Worm (Caenorhabditis elegans) whole organism, late embryonic: ENCODE results near the gene R107.2.

Experiments used
- C08G9.2 ChIP-seq: sonication (generic microtip); optimal IDR thresholded peaks from 2 replicates; lab custom pipeline; 2016; ENCODE audit warnings: mild to moderate bottlenecking, missing genetic modification characterization, moderate library complexity, missing compliant biosample characterization
- ahr-1 ChIP-seq: sonication (generic microtip); optimal IDR thresholded peaks from 2 replicates; lab custom pipeline; 2016; ENCODE audit warnings: missing genetic modification characterization, missing compliant biosample characterization
- ceh-14 ChIP-seq: sonication (generic microtip); optimal IDR thresholded peaks from 2 replicates; lab custom pipeline; 2016; ENCODE audit warnings: missing genotype, missing genetic modification characterization, missing compliant biosample characterization
- ceh-19 ChIP-seq: fragments of 200-800 bp; sonication (Bioruptor generic); optimal IDR thresholded peaks from 2 replicates; lab custom pipeline; 2018; ENCODE audit warnings: mild to moderate bottlenecking, missing genetic modification characterization, missing compliant biosample characterization
- ceh-2 ChIP-seq: sonication (generic microtip); optimal IDR thresholded peaks from 2 replicates; lab custom pipeline; 2016; ENCODE audit warnings: missing genotype, missing genetic modification characterization, missing compliant biosample characterization
- ceh-22 ChIP-seq: sonication (generic microtip); optimal IDR thresholded peaks from 2 replicates; lab custom pipeline; 2017; ENCODE audit warnings: missing biosample characterization, missing genetic modification characterization
- ceh-30 ChIP-seq: fragments of 150-350 bp; optimal IDR thresholded peaks from 2 replicates; lab custom pipeline; 2014; ENCODE audit warnings: missing biosample characterization, missing genetic modification characterization
- ceh-48 ChIP-seq: sonication (generic microtip); optimal IDR thresholded peaks from 2 replicates; lab custom pipeline; 2016; ENCODE audit warnings: missing genetic modification characterization, inconsistent platforms, missing compliant biosample characterization
- ceh-6 ChIP-seq: fragments of 200-800 bp; sonication (Bioruptor generic); optimal IDR thresholded peaks from 2 replicates; lab custom pipeline; 2018; ENCODE audit warnings: mild to moderate bottlenecking, missing genetic modification characterization, missing compliant biosample characterization
- che-1 ChIP-seq: sonication (generic microtip); optimal IDR thresholded peaks from 2 replicates; lab custom pipeline; 2016; ENCODE audit warnings: mild to moderate bottlenecking, missing genetic modification characterization, missing compliant biosample characterization
- elt-2 ChIP-seq: sonication (generic microtip); optimal IDR thresholded peaks from 2 replicates; lab custom pipeline; 2016; ENCODE audit warnings: missing genetic modification reagents, missing genetic modification characterization, missing compliant biosample characterization
- elt-4 ChIP-seq: sonication (generic microtip); optimal IDR thresholded peaks from 2 replicates; lab custom pipeline; 2016; ENCODE audit warnings: missing genetic modification characterization, missing compliant biosample characterization
- fkh-6 ChIP-seq: sonication (generic microtip); optimal IDR thresholded peaks from 2 replicates; lab custom pipeline; 2016; ENCODE audit warnings: missing genetic modification characterization, missing compliant biosample characterization
- hlh-30 ChIP-seq: sonication (generic microtip); optimal IDR thresholded peaks from 2 replicates; lab custom pipeline; 2017; ENCODE audit warnings: antibody characterized with exemption, missing genetic modification characterization, missing compliant biosample characterization; ENCODE audit not compliant: insufficient read depth
- hlh-8 ChIP-seq: sonication (generic microtip); optimal IDR thresholded peaks from 2 replicates; lab custom pipeline; 2016; ENCODE audit warnings: missing genotype, missing genetic modification characterization, missing compliant biosample characterization
- lim-6 ChIP-seq: sonication (generic microtip); optimal IDR thresholded peaks from 2 replicates; lab custom pipeline; 2016; ENCODE audit warnings: missing genetic modification characterization, missing compliant biosample characterization
- lin-11 ChIP-seq: fragments of 200-800 bp; sonication (Bioruptor generic); optimal IDR thresholded peaks from 2 replicates; lab custom pipeline; 2018; ENCODE audit warnings: mild to moderate bottlenecking, missing genetic modification characterization, missing compliant biosample characterization
- mec-3 ChIP-seq: sonication (generic microtip); optimal IDR thresholded peaks from 2 replicates; lab custom pipeline; 2016; ENCODE audit warnings: borderline replicate concordance, missing genetic modification characterization, missing compliant biosample characterization
- nfya-1 ChIP-seq: sonication (generic microtip); optimal IDR thresholded peaks from 2 replicates; lab custom pipeline; 2017; ENCODE audit warnings: missing genetic modification characterization, mild to moderate bottlenecking, missing compliant biosample characterization, antibody characterized with exemption, moderate library complexity
- nhr-11 ChIP-seq: fragments of 150-350 bp; optimal IDR thresholded peaks from 2 replicates; lab custom pipeline; 2014; ENCODE audit warnings: missing biosample characterization, missing genetic modification characterization
- odd-2 ChIP-seq: sonication (generic microtip); optimal IDR thresholded peaks from 2 replicates; lab custom pipeline; 2017; ENCODE audit warnings: antibody characterized with exemption, mild to moderate bottlenecking, missing genetic modification characterization, missing compliant biosample characterization
- pag-3 ChIP-seq: sonication (generic microtip); optimal IDR thresholded peaks from 2 replicates; lab custom pipeline; 2016; ENCODE audit warnings: missing compliant biosample characterization, missing genetic modification characterization, borderline replicate concordance
- pax-1 ChIP-seq: fragments of 150-350 bp; optimal IDR thresholded peaks from 2 replicates; lab custom pipeline; 2014; ENCODE audit warnings: missing biosample characterization, missing genetic modification characterization
- pha-4 ChIP-seq: fragments of 150-350 bp; optimal IDR thresholded peaks from 2 replicates; lab custom pipeline; 2018; ENCODE audit warnings: missing biosample characterization, missing genetic modification reagents, missing genetic modification characterization
- pqm-1 ChIP-seq: sonication (generic microtip); optimal IDR thresholded peaks from 2 replicates; lab custom pipeline; 2016; ENCODE audit warnings: missing genetic modification characterization, missing compliant biosample characterization
- pros-1 ChIP-seq: fragments of 150-350 bp; optimal IDR thresholded peaks from 2 replicates; lab custom pipeline; 2014; ENCODE audit warnings: missing biosample characterization, missing genetic modification reagents, missing genetic modification characterization
- ref-2 ChIP-seq: sonication (generic microtip); optimal IDR thresholded peaks from 2 replicates; lab custom pipeline; 2016; ENCODE audit warnings: missing genetic modification characterization, missing compliant biosample characterization
- rnt-1 ChIP-seq: sonication (generic microtip); optimal IDR thresholded peaks from 2 replicates; lab custom pipeline; 2016; ENCODE audit warnings: missing genetic modification characterization, missing compliant biosample characterization
- sox-4 ChIP-seq: sonication (generic microtip); optimal IDR thresholded peaks from 2 replicates; lab custom pipeline; 2017; ENCODE audit warnings: mild to moderate bottlenecking, missing genetic modification characterization, inconsistent platforms, missing compliant biosample characterization
- tbx-7 ChIP-seq: sonication (generic microtip); optimal IDR thresholded peaks from 2 replicates; lab custom pipeline; 2016; ENCODE audit warnings: missing genotype, missing genetic modification characterization, missing compliant biosample characterization
- ttx-3 ChIP-seq: sonication (generic microtip); optimal IDR thresholded peaks from 2 replicates; lab custom pipeline; 2016; ENCODE audit warnings: missing genetic modification reagents, missing genetic modification characterization, missing compliant biosample characterization
- unc-42 ChIP-seq: sonication (generic microtip); optimal IDR thresholded peaks from 2 replicates; lab custom pipeline; 2016; ENCODE audit warnings: missing genotype, missing genetic modification characterization, missing compliant biosample characterization
- unc-55 ChIP-seq: sonication (generic microtip); optimal IDR thresholded peaks from 2 replicates; lab custom pipeline; 2017; ENCODE audit warnings: missing biosample characterization, missing genetic modification reagents, missing genetic modification characterization
- unc-86 ChIP-seq: sonication (generic microtip); optimal IDR thresholded peaks from 2 replicates; lab custom pipeline; 2016; ENCODE audit warnings: missing genetic modification characterization, missing compliant biosample characterization
- zip-5 ChIP-seq: sonication (generic microtip); optimal IDR thresholded peaks from 2 replicates; lab custom pipeline; 2016; ENCODE audit warnings: missing genetic modification characterization, missing compliant biosample characterization

Gene R107.2

ce11 chrIII:9045838-9046237, at the start of gene R107.2:
R107.2 (minus strand) TSS chrIII:9045938.
- TF ChIP-seq rnt-1 (tag; lab: Kevin White, UChicago) (no peak), mec-3 (tag; lab: Kevin White, UChicago) (no peak), C08G9.2 (no peak), sox-4 (tag; lab: Kevin White, UChicago) (no peak), che-1 (tag; lab: Kevin White, UChicago) (no peak), ahr-1 (tag; lab: Kevin White, UChicago) (no peak), unc-55 (GFP tag; lab: Kevin White, UChicago) (no peak), ceh-2 (tag; lab: Kevin White, UChicago) (no peak), ceh-22 (tag; lab: Kevin White, UChicago) (no peak)

- TF ChIP-seq ceh-48 (tag; lab: Kevin White, UChicago): no peak
- TF ChIP-seq zip-5 (tag; lab: Kevin White, UChicago): no peak
- TF ChIP-seq ceh-30 (tag; lab: Kevin White, UChicago): no peak
- TF ChIP-seq hlh-8 (tag; lab: Kevin White, UChicago): no peak
- no peak for TF ChIP-seq ceh-14
- TF ChIP-seq odd-2 (tag; lab: Kevin White, UChicago): no peak
- TF ChIP-seq pax-1: no peak
- no peak for TF ChIP-seq unc-42 (tag; lab: Kevin White, UChicago)
- TF ChIP-seq ceh-2 (tag; lab: Kevin White, UChicago): no peak
- no peak for TF ChIP-seq fkh-6 (tag; lab: Kevin White, UChicago)
- TF ChIP-seq lim-6 (tag; lab: Kevin White, UChicago): no peak
- TF ChIP-seq pha-4 (tag; lab: Kevin White, UChicago): no peak
- TF ChIP-seq ceh-19 (GFP tag; lab: Kevin White, UChicago): no peak
- TF ChIP-seq ttx-3 (tag; lab: Kevin White, UChicago): no peak
These were observed 45.9 kb upstream of the R107.2 start, which contains the start of gene glp-1 for ce11 chrIII:9091392-9092291. glp-1 (plus strand) TSS chrIII:9092241.

ce11 chrIII:9089325-9089823, 43.6 kb upstream of the R107.2 start, which contains the start of the genes mccc-2 and mrpl-44:
mccc-2 (minus strand) TSS chrIII:9089375.
mrpl-44 (minus strand) TSS chrIII:9089375.
- TF ChIP-seq pros-1 (tag; lab: Kevin White, UChicago) (no peak), pag-3 (no peak), pqm-1 (tag; lab: Kevin White, UChicago) (no peak), hlh-30 (tag; lab: Kevin White, UChicago) (no peak), unc-86 (tag; lab: Kevin White, UChicago) (no peak), ceh-2 (tag; lab: Kevin White, UChicago) (no peak), lin-11 (tag; lab: Kevin White, UChicago) (no peak), elt-4 (tag; lab: Kevin White, UChicago) (no peak), fkh-6 (tag; lab: Kevin White, UChicago) (no peak), ceh-6 (no peak), C08G9.2 (no peak), nhr-11 (tag; lab: Kevin White, UChicago) (no peak), elt-2 (tag; lab: Kevin White, UChicago) (peak; percentile 70), tbx-7 (no peak), hlh-8 (tag; lab: Kevin White, UChicago) (no peak), zip-5 (tag; lab: Kevin White, UChicago) (no peak), ref-2 (tag; lab: Kevin White, UChicago) (no peak), nfya-1 (peak; percentile 18)
